Fruit fly (Drosophila melanogaster) whole organism, embryonic: Measurements from ENCODE around the gene CG43367.

Experiments
- Ada2b ChIP-seq: fragments of 200-800 bp; sonication (Bioruptor generic); IDR thresholded peaks from 2 replicates; pipeline ENCODE4 v1.3.6; 2022; ENCODE audit warnings: missing biosample characterization, missing genetic modification characterization
- CG10321 ChIP-seq: fragments of 200-800 bp; sonication (Bioruptor generic); IDR thresholded peaks from 2 replicates; pipeline ENCODE4 v1.3.6; 2022; ENCODE audit warnings: missing biosample characterization, missing genetic modification characterization
- CG11696 ChIP-seq: fragments of 200-800 bp; sonication (Bioruptor generic); IDR thresholded peaks from 2 replicates; pipeline ENCODE4 v1.3.6; 2022; ENCODE audit warnings: missing biosample characterization, missing genetic modification characterization
- CG12219 ChIP-seq: fragments of 200-800 bp; sonication (Bioruptor generic); optimal IDR thresholded peaks from 3 replicates; lab custom pipeline; 2018; ENCODE audit warnings: missing biosample characterization, mild to moderate bottlenecking, missing genetic modification characterization
- CG14667 ChIP-seq: fragments of 200-800 bp; sonication (Bioruptor generic); IDR thresholded peaks from 2 replicates; pipeline ENCODE4 v1.3.6; 2022; ENCODE audit warnings: missing biosample characterization, missing genetic modification characterization
- CG1602 ChIP-seq: fragments of 200-800 bp; sonication (Bioruptor generic); optimal IDR thresholded peaks from 3 replicates; lab custom pipeline; 2016; ENCODE audit warnings: missing biosample characterization, missing genetic modification characterization
- CG16813 ChIP-seq: fragments of 200-800 bp; sonication (Bioruptor generic); IDR thresholded peaks from 3 replicates; pipeline ENCODE4 v1.3.6; 2022; ENCODE audit warnings: missing biosample characterization, missing genetic modification characterization; ENCODE audit not compliant: partially characterized antibody
- CG17802 ChIP-seq: fragments of 200-800 bp; sonication (Bioruptor generic); optimal IDR thresholded peaks from 2 replicates; lab custom pipeline; 2018; ENCODE audit warnings: missing biosample characterization, mild to moderate bottlenecking, missing genetic modification characterization, moderate library complexity
- CG30403 ChIP-seq: fragments of 200-800 bp; sonication (Bioruptor generic); optimal IDR thresholded peaks from 3 replicates; lab custom pipeline; 2016; ENCODE audit warnings: missing biosample characterization, missing genetic modification characterization
- CG32532 ChIP-seq: fragments of 200-800 bp; sonication (Bioruptor generic); IDR thresholded peaks from 2 replicates; pipeline ENCODE4 v1.3.6; 2022; ENCODE audit warnings: missing biosample characterization, missing genetic modification characterization
- CG43689 ChIP-seq: fragments of 200-800 bp; sonication (Bioruptor generic); IDR thresholded peaks from 2 replicates; pipeline ENCODE4 v1.3.6; 2022; ENCODE audit warnings: missing biosample characterization, missing genetic modification characterization
- CG4854 ChIP-seq: fragments of 200-800 bp; sonication (Bioruptor generic); optimal IDR thresholded peaks from 2 replicates; lab custom pipeline; 2016; ENCODE audit warnings: missing biosample characterization, missing genetic modification characterization, inconsistent platforms
- CG6254 ChIP-seq: fragments of 200-800 bp; sonication (Bioruptor generic); optimal IDR thresholded peaks from 3 replicates; lab custom pipeline; 2017; ENCODE audit warnings: mild to moderate bottlenecking, missing biosample characterization, missing genetic modification reagents, missing genetic modification characterization
- CG8281 ChIP-seq: fragments of 200-800 bp; sonication (Bioruptor generic); optimal IDR thresholded peaks from 2 replicates; lab custom pipeline; 2018; ENCODE audit warnings: missing biosample characterization, mild to moderate bottlenecking, missing genetic modification characterization, moderate library complexity
- CoRest ChIP-seq: fragments of 200-800 bp; sonication (Bioruptor generic); optimal IDR thresholded peaks from 3 replicates; lab custom pipeline; 2018; ENCODE audit warnings: missing biosample characterization, mild to moderate bottlenecking, missing genetic modification characterization, moderate library complexity
- D19A ChIP-seq: fragments of 200-800 bp; optimal IDR thresholded peaks from 3 replicates; lab custom pipeline; 2019; ENCODE audit warnings: missing biosample characterization, mild to moderate bottlenecking, missing genetic modification characterization, moderate library complexity
- Dek ChIP-seq: fragments of 200-800 bp; sonication (Bioruptor generic); optimal IDR thresholded peaks from 3 replicates; lab custom pipeline; 2019; ENCODE audit warnings: missing biosample characterization, mild to moderate bottlenecking, missing genetic modification characterization, moderate library complexity
- Fer3 ChIP-seq: fragments of 200-800 bp; sonication (Bioruptor generic); optimal IDR thresholded peaks from 2 replicates; lab custom pipeline; 2018; ENCODE audit warnings: missing biosample characterization, mild to moderate bottlenecking, missing genetic modification characterization, moderate library complexity
- HLH3B ChIP-seq: fragments of 200-800 bp; sonication (Bioruptor generic); IDR thresholded peaks from 2 replicates; pipeline ENCODE4 v1.3.6; 2022; ENCODE audit warnings: missing biosample characterization, missing genetic modification characterization
- Hsf ChIP-seq: fragments of 200-800 bp; sonication (Bioruptor generic); optimal IDR thresholded peaks from 3 replicates; lab custom pipeline; 2016; ENCODE audit warnings: missing biosample characterization, missing genetic modification characterization
- Mrtf ChIP-seq: fragments of 200-800 bp; sonication (Bioruptor generic); IDR thresholded peaks from 3 replicates; pipeline ENCODE4 v1.3.6; 2022; ENCODE audit warnings: missing biosample characterization, missing genetic modification characterization
- NFAT ChIP-seq: fragments of 200-800 bp; sonication (Bioruptor generic); IDR thresholded peaks from 2 replicates; pipeline ENCODE4 v1.3.6; 2022; ENCODE audit warnings: missing biosample characterization, missing genetic modification characterization
- Neu2 ChIP-seq: fragments of 200-800 bp; sonication (Bioruptor generic); optimal IDR thresholded peaks from 3 replicates; lab custom pipeline; 2016; ENCODE audit warnings: missing biosample characterization, missing genetic modification characterization, borderline replicate concordance
- Usf ChIP-seq: fragments of 200-800 bp; sonication (Bioruptor generic); optimal IDR thresholded peaks from 2 replicates; lab custom pipeline; 2017; ENCODE audit warnings: missing genotype, missing biosample characterization, missing genetic modification characterization
- Vsx1 ChIP-seq: fragments of 200-800 bp; sonication (Bioruptor generic); optimal IDR thresholded peaks from 2 replicates; lab custom pipeline; 2017; ENCODE audit warnings: missing biosample characterization, mild to moderate bottlenecking, missing genetic modification characterization, missing genetic modification reagents
- ato ChIP-seq: fragments of 200-800 bp; sonication (Bioruptor generic); IDR thresholded peaks from 2 replicates; pipeline ENCODE4 v1.3.6; 2022; ENCODE audit warnings: missing biosample characterization, missing genetic modification characterization; ENCODE audit not compliant: partially characterized antibody
- bsh ChIP-seq, 2 experiments: fragments of 200-800 bp; sonication (Bioruptor generic); optimal IDR thresholded peaks; 2 replicates each; lab custom pipeline; 2017 to 2018; ENCODE audit warnings: mild to moderate bottlenecking in 2 of 2, missing biosample characterization in 2 of 2, missing genetic modification characterization in 2 of 2, moderate library complexity in 1 of 2
- chm ChIP-seq: fragments of 200-800 bp; sonication (Bioruptor generic); IDR thresholded peaks from 2 replicates; pipeline ENCODE4 v1.3.6; 2022; ENCODE audit warnings: missing biosample characterization, missing genetic modification characterization
- dati ChIP-seq: fragments of 200-800 bp; sonication (Bioruptor generic); IDR thresholded peaks from 2 replicates; pipeline ENCODE4 v1.3.6; 2022; ENCODE audit warnings: missing biosample characterization, missing genetic modification characterization
- ems ChIP-seq: fragments of 200-800 bp; sonication (Bioruptor generic); optimal IDR thresholded peaks from 3 replicates; lab custom pipeline; 2016; ENCODE audit warnings: missing biosample characterization, missing genetic modification characterization
- fd3F ChIP-seq: fragments of 200-800 bp; sonication (Bioruptor generic); optimal IDR thresholded peaks from 2 replicates; lab custom pipeline; 2018; ENCODE audit warnings: missing biosample characterization, mild to moderate bottlenecking, missing genetic modification characterization, moderate library complexity
- fu2 ChIP-seq: fragments of 200-800 bp; sonication (Bioruptor generic); optimal IDR thresholded peaks from 2 replicates; lab custom pipeline; 2016; ENCODE audit warnings: missing biosample characterization, missing genetic modification characterization
- ind ChIP-seq: fragments of 200-800 bp; sonication (Bioruptor generic); optimal IDR thresholded peaks from 3 replicates; lab custom pipeline; 2016; ENCODE audit warnings: missing biosample characterization, missing genetic modification characterization
- nau ChIP-seq: fragments of 200-800 bp; sonication (Bioruptor generic); optimal IDR thresholded peaks from 3 replicates; lab custom pipeline; 2017; ENCODE audit warnings: missing biosample characterization, mild to moderate bottlenecking, missing genetic modification characterization, missing genetic modification reagents
- ranshi ChIP-seq: fragments of 200-800 bp; sonication (Bioruptor generic); IDR thresholded peaks from 2 replicates; pipeline ENCODE4 v1.3.6; 2022; ENCODE audit warnings: missing biosample characterization, missing genetic modification characterization
- run ChIP-seq: fragments of 200-800 bp; sonication (Bioruptor generic); optimal IDR thresholded peaks from 3 replicates; lab custom pipeline; 2018; ENCODE audit warnings: missing biosample characterization, mild to moderate bottlenecking, missing genetic modification characterization
- scrt ChIP-seq: fragments of 200-800 bp; sonication (Bioruptor generic); optimal IDR thresholded peaks from 2 replicates; lab custom pipeline; 2018; ENCODE audit warnings: missing biosample characterization, mild to moderate bottlenecking, missing genetic modification characterization, moderate library complexity
- so ChIP-seq: fragments of 200-800 bp; sonication (Bioruptor generic); IDR thresholded peaks from 3 replicates; pipeline ENCODE4 v1.3.6; 2022; ENCODE audit warnings: missing biosample characterization, missing genetic modification characterization
- ssp ChIP-seq: fragments of 200-800 bp; sonication (Bioruptor generic); IDR thresholded peaks from 2 replicates; pipeline ENCODE4 v1.3.6; 2022; ENCODE audit warnings: missing biosample characterization, missing genetic modification characterization
- tll ChIP-seq, 2 experiments: fragments of 200-800 bp in 1 of 2; fragments of >200 bp in 1 of 2; sonication (Bioruptor generic) in 1 of 2; optimal IDR thresholded peaks; 2 replicates each; lab custom pipeline; 2017 to 2019; ENCODE audit warnings: missing biosample characterization in 2 of 2, missing genetic modification characterization in 2 of 2, mild to moderate bottlenecking in 1 of 2, moderate library complexity in 1 of 2
- tna ChIP-seq: fragments of 200-800 bp; sonication (Bioruptor generic); IDR thresholded peaks from 2 replicates; pipeline ENCODE4 v1.3.6; 2022; ENCODE audit warnings: missing biosample characterization, missing genetic modification characterization; ENCODE audit not compliant: partially characterized antibody
- trem ChIP-seq: fragments of 200-800 bp; optimal IDR thresholded peaks from 3 replicates; lab custom pipeline; 2019; ENCODE audit warnings: missing biosample characterization, mild to moderate bottlenecking, missing genetic modification characterization, moderate library complexity
- ttk ChIP-seq: fragments of 200-800 bp; sonication (Bioruptor generic); IDR thresholded peaks from 2 replicates; pipeline ENCODE4 v2.1.2; 2022; ENCODE audit warnings: missing biosample characterization, missing genetic modification characterization

Gene CG43367

DNA sequence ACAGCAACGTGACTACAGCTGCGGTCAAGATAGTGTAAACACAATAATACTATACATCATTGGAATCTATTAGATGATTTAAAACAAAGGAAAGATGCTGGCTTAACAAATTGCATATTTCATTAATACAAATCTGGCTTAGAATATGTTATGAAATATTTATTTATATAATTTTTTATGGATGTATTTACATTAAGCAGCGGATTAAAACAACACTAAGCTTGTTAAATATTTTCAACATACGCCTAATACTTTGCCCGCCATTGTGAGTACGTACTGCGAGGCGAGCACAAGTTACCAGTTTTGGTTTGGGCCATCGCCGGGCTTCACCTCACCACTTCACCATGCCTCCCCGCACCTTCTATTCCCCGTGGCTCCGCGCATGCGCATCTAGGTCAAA, 76.1 kb downstream of the CG43367 start (continued):
- TF ChIP-seq CG4854 (GFP tag; lab: Kevin White, UChicago) (no peak), ind (peak; percentile 60), Fer3 (tag; lab: Kevin White, UChicago) (peak; percentile 70), D19A (tag; lab: Kevin White, UChicago) (peak; percentile 77), ems (no peak), Dek (tag; lab: Kevin White, UChicago) (peak; percentile 50), scrt (GFP tag; lab: Kevin White, UChicago) (peak; percentile 58), chm (GFP tag; lab: Robert Waterston, UW) (no peak), Mrtf (GFP tag; lab: Robert Waterston, UW) (no peak), trem (tag; lab: Kevin White, UChicago) (peak; percentile 59), CG11696 (GFP tag; lab: Robert Waterston, UW) (peak; percentile 85), CG10321 (GFP tag; lab: Robert Waterston, UW) (0 out of 2 replicates have a peak, but pooled peaks have one; percentile 17), CG17802 (tag; lab: Kevin White, UChicago) (no peak), CG12219 (GFP tag; lab: Kevin White, UChicago) (peak; percentile 60), CG30403 (GFP tag; lab: Kevin White, UChicago) (peak; percentile 65), CG8281 (tag; lab: Kevin White, UChicago) (peak; percentile 40), CG32532 (GFP tag; lab: Robert Waterston, UW) (peak; percentile 43; the same call in 1 of the 2 replicates), fd3F (peak; percentile 52), dati (no peak), CG14667 (GFP tag; lab: Robert Waterston, UW) (peak; percentile 35; the same call in 1 of the 2 replicates), bsh (GFP tag; optimal IDR thresholded peaks at IDR 0.05; lab: Kevin White, UChicago) (peak; percentile 52 to 86), run (tag; lab: Kevin White, UChicago) (peak; percentile 72), CG43689 (no peak), ttk (GFP tag; lab: Robert Waterston, UW) (peak; percentile 61; the same call in 1 of the 2 replicates), so (peak; percentile 59; the same call in 2 of the 3 replicates), HLH3B (GFP tag; lab: Robert Waterston, UW) (peak; percentile 70), Neu2 (GFP tag; lab: Kevin White, UChicago) (no peak), tll (GFP tag; optimal IDR thresholded peaks at IDR 0.05; lab: Kevin White, UChicago) (no peak), ranshi (GFP tag; lab: Robert Waterston, UW) (peak; percentile 51; the same call in 1 of the 2 replicates), NFAT (GFP tag; lab: Robert Waterston, UW) (no peak), Vsx1 (peak; percentile 43), tna (GFP tag; lab: Robert Waterston, UW) (no peak), fu2 (GFP tag; lab: Kevin White, UChicago) (no peak), Usf (GFP tag; lab: Kevin White, UChicago) (peak; percentile 15), CoRest (tag; lab: Kevin White, UChicago) (peak; percentile 84), CG1602 (GFP tag; lab: Kevin White, UChicago) (peak; percentile 49), ato (GFP tag; lab: Robert Waterston, UW) (no peak), ssp (GFP tag; lab: Robert Waterston, UW) (peak; percentile 39; the same call in 1 of the 2 replicates), Hsf (GFP tag; lab: Kevin White, UChicago) (no peak), nau (GFP tag; lab: Kevin White, UChicago) (no peak), Ada2b (GFP tag; lab: Robert Waterston, UW) (peak; percentile 58), CG16813 (GFP tag; lab: Robert Waterston, UW) (no peak), CG6254 (GFP tag; lab: Kevin White, UChicago) (peak; percentile 61)
